Fruit fly (Drosophila melanogaster): ENCODE results near the gene CG32755.
A peak's percentile ranks its signal among the peaks of the same experiment; 100 is the strongest.

Gene CG32755

dm6 chrX:5901628-5902213 lies 48.3 kb upstream of the CG32755 start (continued):
- TF ChIP-seq D19A (tag; optimal IDR thresholded peaks at IDR 0.05) (peak; percentile 17), CG4854 (GFP tag; optimal IDR thresholded peaks at IDR 0.05) (no peak), CG10209 (GFP tag; optimal IDR thresholded peaks at IDR 0.05) (peak; percentile 33), gsb-n (tag; optimal IDR thresholded peaks at IDR 0.05) (peak; percentile 47), CG10654 (GFP tag; optimal IDR thresholded peaks at IDR 0.05) (no peak), hkb (optimal IDR thresholded peaks at IDR 0.05) (no peak), hkb (GFP tag; IDR thresholded peaks at IDR 0.05) (0 out of 2 replicates have a peak, but pooled peaks have one; percentile 27), CG4617 (GFP tag; optimal IDR thresholded peaks at IDR 0.05; ENCODE audit: borderline replicate concordance) (no peak), CG17361 (GFP tag; IDR thresholded peaks at IDR 0.05) (no peak), kni (GFP tag; optimal IDR thresholded peaks at IDR 0.05) (peak; percentile 35), CG10543 (GFP tag; optimal IDR thresholded peaks at IDR 0.05) (peak; percentile 73), seq (GFP tag; IDR thresholded peaks at IDR 0.05) (peak; percentile 31; the same call in 1 of the 2 replicates), pb (GFP tag; optimal IDR thresholded peaks at IDR 0.05) (peak; percentile 31), CG33213 (GFP tag; optimal IDR thresholded peaks at IDR 0.05) (no peak), CG10979 (tag; optimal IDR thresholded peaks at IDR 0.05) (peak; percentile 22), CG7372 (GFP tag; IDR thresholded peaks at IDR 0.05) (no peak), Hr51 (GFP tag; optimal IDR thresholded peaks at IDR 0.05) (peak; percentile 3 to 38), CG18011 (GFP tag; optimal IDR thresholded peaks at IDR 0.05) (no peak), Ets97D (GFP tag; optimal IDR thresholded peaks at IDR 0.05) (no peak), zen2 (GFP tag; IDR thresholded peaks at IDR 0.05; ENCODE audit: partially characterized antibody) (no peak), CG4707 (GFP tag; optimal IDR thresholded peaks at IDR 0.05) (no peak), CG3407 (GFP tag; optimal IDR thresholded peaks at IDR 0.05) (peak; percentile 2), CG4282 (GFP tag; optimal IDR thresholded peaks at IDR 0.05) (peak; percentile 20), Med (GFP tag) (peak; percentile 77), esg (GFP tag; conservative IDR thresholded peaks at IDR 0.05) (no peak), CG8924 (tag; optimal IDR thresholded peaks at IDR 0.05) (peak; percentile 24), Atf6 (GFP tag; IDR thresholded peaks at IDR 0.05) (peak; percentile 52; the same call in 1 of the 2 replicates), HLH54F (GFP tag; optimal IDR thresholded peaks at IDR 0.05) (peak; percentile 7), chif (GFP tag; optimal IDR thresholded peaks at IDR 0.05) (peak; percentile 9 to 25), btn (GFP tag; optimal IDR thresholded peaks at IDR 0.05) (no peak), CG11247 (GFP tag; IDR thresholded peaks at IDR 0.05) (peak; percentile 38), slou (GFP tag; optimal IDR thresholded peaks at IDR 0.05) (no peak), pita (GFP tag; optimal IDR thresholded peaks at IDR 0.05) (no peak), E2f2 (GFP tag; IDR thresholded peaks at IDR 0.05) (no peak), ara (GFP tag; IDR thresholded peaks at IDR 0.05) (peak; percentile 29; the same call in 1 of the 2 replicates), Pdp1 (GFP tag; optimal IDR thresholded peaks at IDR 0.05) (peak in 1 of 2 experiments; percentile 33), Nf-YC (tag; optimal IDR thresholded peaks at IDR 0.05) (peak; percentile 45), corto (GFP tag; optimal IDR thresholded peaks at IDR 0.05) (peak; percentile 4), tna (GFP tag; IDR thresholded peaks at IDR 0.05; ENCODE audit: partially characterized antibody) (no peak), pho (GFP tag; optimal IDR thresholded peaks at IDR 0.05) (no peak), CG12299 (tag; optimal IDR thresholded peaks at IDR 0.05) (no peak), sens (GFP tag) (peak; percentile 92), Doc3 (GFP tag; IDR thresholded peaks at IDR 0.05; ENCODE audit: partially characterized antibody) (no peak), danr (GFP tag; IDR thresholded peaks at IDR 0.05) (no peak), gfzf (GFP tag; optimal IDR thresholded peaks at IDR 0.05) (no peak), Chrac-16 (GFP tag; optimal IDR thresholded peaks at IDR 0.05) (no peak), CG12744 (GFP tag; optimal IDR thresholded peaks at IDR 0.05) (no peak), jumu (GFP tag; optimal IDR thresholded peaks at IDR 0.05) (peak; percentile 15), Mad (GFP tag; optimal IDR thresholded peaks at IDR 0.05) (peak; percentile 40), CG10366 (GFP tag; IDR thresholded peaks at IDR 0.05) (no peak)

All from whole organism, embryonic.